Worm (Caenorhabditis elegans) whole organism, early embryonic: ENCODE data around the gene ubc-9.

Experiments used
- B0310.2 ChIP-seq: sonication (generic microtip); optimal IDR thresholded peaks from 2 replicates; lab custom pipeline; 2016; ENCODE audit warnings: mild to moderate bottlenecking, missing genetic modification characterization, missing compliant biosample characterization
- ama-1 ChIP-seq: fragments of 150-350 bp; optimal IDR thresholded peaks from 2 replicates; lab custom pipeline; 2014
- ceh-36 ChIP-seq: sonication (generic microtip); optimal IDR thresholded peaks from 2 replicates; lab custom pipeline; 2016; ENCODE audit warnings: missing genetic modification characterization, inconsistent platforms, missing compliant biosample characterization
- flt-1 ChIP-seq: fragments of 200-800 bp; sonication (Bioruptor generic); IDR thresholded peaks from 2 replicates; pipeline ENCODE4 v1.3.6; 2022; ENCODE audit warnings: missing genetic modification characterization, missing compliant biosample characterization
- hmbx-1 ChIP-seq: sonication (generic microtip); optimal IDR thresholded peaks from 2 replicates; lab custom pipeline; 2016; ENCODE audit warnings: mild to moderate bottlenecking, missing genetic modification characterization, missing compliant biosample characterization
- hmg-4 ChIP-seq: fragments of 200-800 bp; sonication (Bioruptor generic); optimal IDR thresholded peaks from 2 replicates; lab custom pipeline; 2018; ENCODE audit warnings: mild to moderate bottlenecking, missing genetic modification characterization, missing compliant biosample characterization
- tbx-11 ChIP-seq: fragments of 200-800 bp; sonication (Bioruptor generic); IDR thresholded peaks from 2 replicates; pipeline ENCODE4 v1.3.6; 2022; ENCODE audit warnings: missing genetic modification characterization, missing compliant biosample characterization
- tra-4 ChIP-seq: sonication (generic microtip); optimal IDR thresholded peaks from 2 replicates; lab custom pipeline; 2017; ENCODE audit warnings: missing genetic modification characterization, missing compliant biosample characterization

DNA sequence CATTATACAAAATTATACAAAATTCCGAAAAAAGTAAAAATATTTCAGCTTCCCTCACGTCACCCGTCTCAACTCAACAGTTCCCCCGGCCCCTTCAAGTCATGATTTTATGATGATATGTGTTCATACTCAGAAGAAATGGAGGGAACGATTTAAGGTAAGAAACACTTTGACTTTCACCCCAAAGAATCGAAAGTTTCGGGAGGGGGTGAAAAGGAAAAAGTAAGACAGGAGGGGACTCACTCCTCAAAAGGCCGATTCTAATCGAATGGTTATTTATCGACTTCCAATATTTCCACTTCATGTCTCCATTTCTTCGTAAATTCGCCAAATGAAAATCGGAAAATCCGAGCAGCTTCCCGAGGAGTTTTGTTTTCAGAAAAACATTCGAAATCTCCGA, 37.4 kb downstream of the ubc-9 start, which contains the start of gene bus-4:
- TF ChIP-seq hmbx-1, result no peak
- no peak for TF ChIP-seq B0310.2 (tag; lab: Kevin White, UChicago)
- no peak for TF ChIP-seq flt-1
- no peak for TF ChIP-seq tbx-11
- no peak for TF ChIP-seq hmg-4 (GFP tag; lab: Kevin White, UChicago)
- TF ChIP-seq ama-1 (lab: Kevin White, UChicago), result no peak
- TF ChIP-seq ceh-36 (tag; lab: Kevin White, UChicago), result no peak
- no peak for TF ChIP-seq tra-4 (tag; lab: Kevin White, UChicago)
